Fruit fly (Drosophila melanogaster) S2 (cell line): Measurements from ENCODE around the gene mRpL22.

ENCODE experiments used
- CG8478 ChIP-seq: fragments of >200 bp; optimal IDR thresholded peaks from 2 replicates; lab custom pipeline; 2018
- CTCF ChIP-seq, 2 experiments: fragments of >200 bp; optimal IDR thresholded peaks; 2 replicates each; lab custom pipeline; 2018

dm6 chrX:16766868-16767431 is 16.8 kb upstream of the mRpL22 start:
- no peak for TF ChIP-seq CTCF (optimal IDR thresholded peaks at IDR 0.05; lab: Kevin White, UChicago)
- no peak for TF ChIP-seq CG8478 (lab: Kevin White, UChicago)
